Worm (Caenorhabditis elegans) whole organism, young adult: ENCODE data around the gene srab-11.

Experiments
- B0019.2 ChIP-seq: fragments of 200-800 bp; sonication (Bioruptor generic); conservative IDR thresholded peaks from 2 replicates; pipeline ENCODE4 v1.3.6; 2022; ENCODE audit warnings: missing genetic modification reagents, missing genetic modification characterization, missing compliant biosample characterization
- B0035.1 ChIP-seq: sonication (generic microtip); optimal IDR thresholded peaks from 2 replicates; lab custom pipeline; 2016; ENCODE audit warnings: missing genetic modification characterization, mild to moderate bottlenecking, missing compliant biosample characterization, missing genotype, missing genetic modification reagents
- D2030.7 ChIP-seq: fragments of 200-800 bp; sonication (Bioruptor generic); IDR thresholded peaks from 2 replicates; pipeline ENCODE4 v1.3.6; 2022; ENCODE audit warnings: missing genetic modification reagents, missing genetic modification characterization, missing compliant biosample characterization
- F37B4.10 ChIP-seq: fragments of 200-800 bp; sonication (Bioruptor generic); IDR thresholded peaks from 2 replicates; pipeline ENCODE4 v1.3.6; 2022; ENCODE audit warnings: missing genetic modification characterization, missing compliant biosample characterization
- F52B5.7 ChIP-seq: sonication (generic microtip); optimal IDR thresholded peaks from 2 replicates; lab custom pipeline; 2016; ENCODE audit warnings: mild to moderate bottlenecking, missing genetic modification characterization, missing compliant biosample characterization
- F55B11.4 ChIP-seq: sonication (generic microtip); optimal IDR thresholded peaks from 2 replicates; lab custom pipeline; 2016; ENCODE audit warnings: missing compliant biosample characterization, missing genetic modification characterization, borderline replicate concordance; ENCODE audit not compliant: insufficient read depth
- Y56A3A.18 ChIP-seq: fragments of 200-800 bp; sonication (Bioruptor generic); IDR thresholded peaks from 2 replicates; pipeline ENCODE4 v1.3.6; 2022; ENCODE audit warnings: missing genetic modification reagents, missing genetic modification characterization, missing compliant biosample characterization
- Y67H2A.10 ChIP-seq: fragments of 200-800 bp; sonication (Bioruptor generic); conservative IDR thresholded peaks from 2 replicates; pipeline ENCODE4 v1.3.6; 2022; ENCODE audit warnings: missing genetic modification reagents, missing genetic modification characterization, missing compliant biosample characterization
- ama-1 ChIP-seq, 3 experiments: fragments of 150-350 bp in 1 of 3; sonication (generic microtip) in 2 of 3; optimal IDR thresholded peaks; 2 replicates each; lab custom pipeline; 2014 to 2018; ENCODE audit warnings: missing biosample characterization in 2 of 3, missing genetic modification characterization in 2 of 3, missing genetic modification reagents in 2 of 3
- aptf-3 ChIP-seq: fragments of 200-800 bp; sonication (Bioruptor generic); IDR thresholded peaks from 2 replicates; pipeline ENCODE4 v1.3.6; 2022; ENCODE audit warnings: missing genetic modification characterization, missing compliant biosample characterization
- ccch-3 ChIP-seq: fragments of 200-800 bp; sonication (Bioruptor generic); optimal IDR thresholded peaks from 2 replicates; lab custom pipeline; 2018; ENCODE audit warnings: mild to moderate bottlenecking, missing genetic modification characterization, missing compliant biosample characterization
- ceh-40 ChIP-seq: fragments of 200-800 bp; sonication (Bioruptor generic); IDR thresholded peaks from 2 replicates; pipeline ENCODE4 v1.3.6; 2022; ENCODE audit warnings: missing genetic modification characterization, missing compliant biosample characterization
- ceh-58 ChIP-seq: fragments of 200-800 bp; sonication (Bioruptor generic); IDR thresholded peaks from 2 replicates; pipeline ENCODE4 v1.3.6; 2022; ENCODE audit warnings: missing genetic modification characterization, missing compliant biosample characterization
- ceh-79 ChIP-seq: sonication (generic microtip); optimal IDR thresholded peaks from 2 replicates; lab custom pipeline; 2017; ENCODE audit warnings: mild to moderate bottlenecking, missing genetic modification characterization, missing compliant biosample characterization
- ceh-91 ChIP-seq: fragments of 200-800 bp; sonication (Bioruptor generic); IDR thresholded peaks from 2 replicates; pipeline ENCODE4 v1.3.6; 2022; ENCODE audit warnings: missing genetic modification reagents, missing genetic modification characterization, missing compliant biosample characterization
- chd-7 ChIP-seq: sonication (generic microtip); optimal IDR thresholded peaks from 2 replicates; lab custom pipeline; 2016; ENCODE audit warnings: mild to moderate bottlenecking, missing genetic modification characterization, moderate library complexity, missing compliant biosample characterization
- die-1 ChIP-seq: sonication (generic microtip); optimal IDR thresholded peaks from 2 replicates; lab custom pipeline; 2016; ENCODE audit warnings: missing genotype, mild to moderate bottlenecking, missing genetic modification characterization, missing compliant biosample characterization
- dpff-1 ChIP-seq: sonication (generic microtip); optimal IDR thresholded peaks from 2 replicates; lab custom pipeline; 2017; ENCODE audit warnings: mild to moderate bottlenecking, missing genetic modification characterization, missing compliant biosample characterization
- efl-1 ChIP-seq: fragments of 150-350 bp; optimal IDR thresholded peaks from 2 replicates; lab custom pipeline; 2014; ENCODE audit warnings: missing biosample characterization, missing genetic modification reagents, missing genetic modification characterization
- ets-4 ChIP-seq: fragments of 200-800 bp; sonication (Bioruptor generic); optimal IDR thresholded peaks from 2 replicates; lab custom pipeline; 2018; ENCODE audit warnings: mild to moderate bottlenecking, missing genetic modification characterization, missing compliant biosample characterization
- fkh-3 ChIP-seq: sonication (generic microtip); optimal IDR thresholded peaks from 2 replicates; lab custom pipeline; 2016; ENCODE audit warnings: mild to moderate bottlenecking, missing genetic modification characterization, missing compliant biosample characterization
- hsf-1 ChIP-seq: fragments of 200-800 bp; sonication (Bioruptor generic); IDR thresholded peaks from 2 replicates; pipeline ENCODE4 v1.3.6; 2022; ENCODE audit warnings: missing genetic modification reagents, missing genetic modification characterization, missing compliant biosample characterization
- lin-54 ChIP-seq: fragments of 200-800 bp; sonication (Bioruptor generic); optimal IDR thresholded peaks from 2 replicates; lab custom pipeline; 2018; ENCODE audit warnings: mild to moderate bottlenecking, missing genetic modification characterization, missing compliant biosample characterization
- lir-1 ChIP-seq: fragments of 200-800 bp; sonication (Bioruptor generic); conservative IDR thresholded peaks from 2 replicates; pipeline ENCODE4 v1.3.6; 2022; ENCODE audit warnings: missing genetic modification reagents, missing genetic modification characterization, missing compliant biosample characterization
- madf-3 ChIP-seq: fragments of 200-800 bp; sonication (Bioruptor generic); IDR thresholded peaks from 2 replicates; pipeline ENCODE4 v1.3.6; 2022; ENCODE audit warnings: missing genetic modification reagents, missing genetic modification characterization, missing compliant biosample characterization
- madf-6 ChIP-seq: fragments of 200-800 bp; sonication (Bioruptor generic); IDR thresholded peaks from 2 replicates; pipeline ENCODE4 v1.3.6; 2022; ENCODE audit warnings: missing genetic modification reagents, missing genetic modification characterization, missing compliant biosample characterization
- mel-28 ChIP-seq: sonication (generic microtip); optimal IDR thresholded peaks from 2 replicates; lab custom pipeline; 2016; ENCODE audit warnings: borderline replicate concordance, mild to moderate bottlenecking, missing genetic modification characterization, missing compliant biosample characterization
- nfya-2 ChIP-seq: fragments of 200-800 bp; sonication (Bioruptor generic); IDR thresholded peaks from 2 replicates; pipeline ENCODE4 v1.3.6; 2022; ENCODE audit warnings: missing genetic modification reagents, missing genetic modification characterization, missing compliant biosample characterization
- nhr-179 ChIP-seq: sonication (generic microtip); optimal IDR thresholded peaks from 2 replicates; lab custom pipeline; 2016; ENCODE audit warnings: mild to moderate bottlenecking, missing genetic modification characterization, missing compliant biosample characterization
- rcor-1 ChIP-seq: fragments of 200-800 bp; sonication (Bioruptor generic); IDR thresholded peaks from 2 replicates; pipeline ENCODE4 v1.3.6; 2022; ENCODE audit warnings: missing genetic modification reagents, missing genetic modification characterization, missing compliant biosample characterization
- rec-8 ChIP-seq, 2 experiments: sonication (generic microtip); optimal IDR thresholded peaks; 2 replicates each; lab custom pipeline; 2016; ENCODE audit warnings: mild to moderate bottlenecking in 2 of 2, missing genetic modification characterization in 2 of 2, missing genetic modification reagents in 2 of 2, missing genotype in 2 of 2, missing biosample characterization in 1 of 2, missing compliant biosample characterization in 1 of 2, moderate library complexity in 1 of 2
- repo-1 ChIP-seq: sonication (generic microtip); optimal IDR thresholded peaks from 2 replicates; lab custom pipeline; 2017; ENCODE audit warnings: mild to moderate bottlenecking, missing genetic modification characterization, missing compliant biosample characterization
- snpc-4 ChIP-seq, 5 experiments: fragments of 150-350 bp in 1 of 5; sonication (generic microtip) in 4 of 5; optimal IDR thresholded peaks; 2 replicates each; lab custom pipeline; 2014 to 2018; ENCODE audit warnings: missing genetic modification characterization in 5 of 5, missing biosample characterization in 3 of 5, antibody characterized with exemption in 2 of 5, mild to moderate bottlenecking in 2 of 5, missing compliant biosample characterization in 2 of 5, missing genotype in 2 of 5, moderate library complexity in 2 of 5, missing genetic modification reagents in 1 of 5
- somi-1 ChIP-seq: fragments of 200-800 bp; sonication (Bioruptor generic); optimal IDR thresholded peaks from 2 replicates; lab custom pipeline; 2018; ENCODE audit warnings: mild to moderate bottlenecking, missing genetic modification characterization, missing compliant biosample characterization
- sptf-2 ChIP-seq: fragments of 200-800 bp; sonication (Bioruptor generic); optimal IDR thresholded peaks from 2 replicates; lab custom pipeline; 2018; ENCODE audit warnings: mild to moderate bottlenecking, missing genetic modification characterization, missing compliant biosample characterization
- tbp1 ChIP-seq: fragments of 200-800 bp; sonication (Bioruptor generic); optimal IDR thresholded peaks from 2 replicates; lab custom pipeline; 2018; ENCODE audit warnings: mild to moderate bottlenecking, missing genetic modification characterization, missing compliant biosample characterization
- tbx-9 ChIP-seq: sonication (generic microtip); optimal IDR thresholded peaks from 2 replicates; lab custom pipeline; 2016; ENCODE audit warnings: borderline replicate concordance, missing genetic modification characterization, inconsistent platforms, missing compliant biosample characterization
- unc-62 ChIP-seq: fragments of 150-350 bp; optimal IDR thresholded peaks from 2 replicates; lab custom pipeline; 2014; ENCODE audit warnings: missing biosample characterization, missing genetic modification reagents, missing genetic modification characterization
- ztf-22 ChIP-seq: fragments of 200-800 bp; sonication (Bioruptor generic); optimal IDR thresholded peaks from 2 replicates; lab custom pipeline; 2018; ENCODE audit warnings: mild to moderate bottlenecking, missing genetic modification characterization, moderate library complexity, missing compliant biosample characterization
- ztf-26 ChIP-seq: sonication (generic microtip); optimal IDR thresholded peaks from 2 replicates; lab custom pipeline; 2017; ENCODE audit warnings: missing genetic modification characterization, missing compliant biosample characterization

The srab-11 gene

ce11 chrV:3113751-3114150 is 33.1 kb downstream of the srab-11 start, which contains the start of gene Y73C8C.8 (continued):
- TF ChIP-seq ama-1 (optimal IDR thresholded peaks at IDR 0.05; lab: Kevin White, UChicago) (no peak), ama-1 (GFP tag; optimal IDR thresholded peaks at IDR 0.05; lab: Kevin White, UChicago) (no peak), efl-1 (GFP tag; lab: Kevin White, UChicago) (no peak), ztf-26 (no peak), ztf-22 (no peak), D2030.7 (GFP tag; lab: Robert Waterston, UW) (no peak)

- no peak for TF ChIP-seq fkh-3 (tag; lab: Kevin White, UChicago)
- TF ChIP-seq ccch-3 (GFP tag; lab: Kevin White, UChicago): no peak
- TF ChIP-seq Y56A3A.18 (GFP tag; lab: Robert Waterston, UW): no peak
- no peak for TF ChIP-seq madf-6 (GFP tag; lab: Robert Waterston, UW)
- no peak for TF ChIP-seq madf-3 (GFP tag; lab: Robert Waterston, UW)
- no peak for TF ChIP-seq aptf-3 (GFP tag; lab: Robert Waterston, UW)
- TF ChIP-seq rcor-1 (GFP tag; lab: Robert Waterston, UW): no peak
- TF ChIP-seq nfya-2 (GFP tag; lab: Robert Waterston, UW): no peak
- TF ChIP-seq lir-1 (GFP tag; lab: Robert Waterston, UW): no peak
- TF ChIP-seq ceh-79 (tag; lab: Kevin White, UChicago): no peak
- TF ChIP-seq nhr-179: no peak
- no peak for TF ChIP-seq B0019.2
- TF ChIP-seq F37B4.10 (GFP tag; lab: Robert Waterston, UW): no peak
- TF ChIP-seq F55B11.4 (tag; lab: Kevin White, UChicago): no peak
- no peak for TF ChIP-seq ceh-58 (GFP tag; lab: Robert Waterston, UW)
- TF ChIP-seq efl-1 (GFP tag; lab: Kevin White, UChicago): no peak
- no peak for TF ChIP-seq tbp1 (GFP tag; lab: Kevin White, UChicago)
Measured at ce11 chrV:3112198-3112597, 34.6 kb downstream of the srab-11 start.

- TF ChIP-seq tbx-9 (tag; lab: Kevin White, UChicago): no peak
- TF ChIP-seq ceh-91 (GFP tag; lab: Robert Waterston, UW): no peak
- no peak for TF ChIP-seq chd-7
- no peak for TF ChIP-seq lin-54
- no peak for TF ChIP-seq B0035.1
- TF ChIP-seq dpff-1: no peak
- no peak for TF ChIP-seq sptf-2 (GFP tag; lab: Kevin White, UChicago)
- no peak for TF ChIP-seq F52B5.7 (tag; lab: Kevin White, UChicago)
- TF ChIP-seq ets-4: no peak
- TF ChIP-seq repo-1 (tag; lab: Kevin White, UChicago): no peak
- TF ChIP-seq somi-1 (GFP tag; lab: Kevin White, UChicago): no peak
- no peak for TF ChIP-seq unc-62
- TF ChIP-seq snpc-4 (GFP tag; optimal IDR thresholded peaks at IDR 0.05; lab: Kevin White, UChicago): no peak
- TF ChIP-seq snpc-4 (tag; optimal IDR thresholded peaks at IDR 0.05; lab: Kevin White, UChicago): no peak
- no peak for TF ChIP-seq ceh-40 (GFP tag; lab: Robert Waterston, UW)
- TF ChIP-seq hsf-1 (GFP tag; lab: Robert Waterston, UW): no peak
- no peak for TF ChIP-seq die-1 (tag; lab: Kevin White, UChicago)
- TF ChIP-seq rec-8 (tag; optimal IDR thresholded peaks at IDR 0.05; lab: Kevin White, UChicago): no peak
- no peak for TF ChIP-seq mel-28 (tag; lab: Kevin White, UChicago)
- TF ChIP-seq Y67H2A.10 (GFP tag; lab: Robert Waterston, UW): no peak
Measured at ce11 chrV:3107450-3107849, 39.4 kb downstream of the srab-11 start, which contains the start of gene str-68. str-68 (minus strand) TSS chrV:3107550.
